Worm (Caenorhabditis elegans): ENCODE measurements around the gene col-41.

DNA sequence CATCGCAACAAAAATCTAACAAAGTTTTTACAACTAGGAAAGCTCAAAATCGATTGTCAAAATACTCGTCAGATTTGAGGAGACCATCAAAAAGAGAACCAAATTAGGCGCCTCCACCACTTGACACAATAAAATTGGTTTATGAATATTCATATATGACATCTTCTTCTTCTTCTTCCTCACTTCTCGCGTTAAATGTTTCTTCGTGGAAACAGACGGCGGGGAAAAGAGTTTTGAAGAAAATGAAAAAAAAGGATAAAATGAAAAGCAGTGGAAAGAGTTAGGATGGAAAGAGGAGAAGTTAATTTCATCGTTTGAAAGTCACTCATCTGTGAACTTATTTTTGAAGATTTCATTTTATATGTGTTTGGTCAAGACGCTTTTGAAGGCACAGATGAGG is 41.3 kb downstream of the col-41 start:
- TF ChIP-seq ama-1 (optimal IDR thresholded peaks at IDR 0.05) (no peak), hmg-4 (GFP tag; optimal IDR thresholded peaks at IDR 0.05) (no peak), aly-1 (tag; optimal IDR thresholded peaks at IDR 0.05) (no peak), pes-1 (GFP tag; IDR thresholded peaks at IDR 0.05) (no peak), sea-1 (GFP tag; conservative IDR thresholded peaks at IDR 0.05) (no peak)

All from whole organism, early embryonic.